Worm (Caenorhabditis elegans) whole organism, late embryonic: ENCODE measurements around the gene K11H3.5.

Source experiments
- F13H6.1 ChIP-seq: sonication (generic microtip); optimal IDR thresholded peaks from 2 replicates; lab custom pipeline; 2016; ENCODE audit warnings: missing genetic modification characterization, missing compliant biosample characterization
- K02D7.2 ChIP-seq: sonication (generic microtip); optimal IDR thresholded peaks from 2 replicates; lab custom pipeline; 2017; ENCODE audit warnings: mild to moderate bottlenecking, missing genetic modification characterization, missing compliant biosample characterization
- T23F11.4 ChIP-seq: fragments of 200-800 bp; sonication (Bioruptor generic); optimal IDR thresholded peaks from 2 replicates; lab custom pipeline; 2018; ENCODE audit warnings: mild to moderate bottlenecking, missing genetic modification characterization, missing compliant biosample characterization
- Y22D7AL.16 ChIP-seq: sonication (generic microtip); optimal IDR thresholded peaks from 2 replicates; lab custom pipeline; 2016; ENCODE audit warnings: missing genetic modification characterization, missing compliant biosample characterization
- ahr-1 ChIP-seq: sonication (generic microtip); optimal IDR thresholded peaks from 2 replicates; lab custom pipeline; 2016; ENCODE audit warnings: missing genetic modification characterization, missing compliant biosample characterization
- ceh-14 ChIP-seq: sonication (generic microtip); optimal IDR thresholded peaks from 2 replicates; lab custom pipeline; 2016; ENCODE audit warnings: missing genotype, missing genetic modification characterization, missing compliant biosample characterization
- ceh-19 ChIP-seq: fragments of 200-800 bp; sonication (Bioruptor generic); optimal IDR thresholded peaks from 2 replicates; lab custom pipeline; 2018; ENCODE audit warnings: mild to moderate bottlenecking, missing genetic modification characterization, missing compliant biosample characterization
- ceh-2 ChIP-seq: sonication (generic microtip); optimal IDR thresholded peaks from 2 replicates; lab custom pipeline; 2016; ENCODE audit warnings: missing genotype, missing genetic modification characterization, missing compliant biosample characterization
- ceh-24 ChIP-seq: sonication (generic microtip); optimal IDR thresholded peaks from 2 replicates; lab custom pipeline; 2016; ENCODE audit warnings: mild to moderate bottlenecking, missing genetic modification characterization, missing compliant biosample characterization
- ceh-30 ChIP-seq: fragments of 150-350 bp; optimal IDR thresholded peaks from 2 replicates; lab custom pipeline; 2014; ENCODE audit warnings: missing biosample characterization, missing genetic modification characterization
- ceh-31 ChIP-seq: sonication (generic microtip); optimal IDR thresholded peaks from 2 replicates; lab custom pipeline; 2016; ENCODE audit warnings: missing genetic modification characterization, missing compliant biosample characterization
- ceh-34 ChIP-seq: sonication (generic microtip); optimal IDR thresholded peaks from 2 replicates; lab custom pipeline; 2016; ENCODE audit warnings: mild to moderate bottlenecking, missing genetic modification characterization, missing compliant biosample characterization
- ceh-6 ChIP-seq: fragments of 200-800 bp; sonication (Bioruptor generic); optimal IDR thresholded peaks from 2 replicates; lab custom pipeline; 2018; ENCODE audit warnings: mild to moderate bottlenecking, missing genetic modification characterization, missing compliant biosample characterization
- ceh-9 ChIP-seq: sonication (generic microtip); optimal IDR thresholded peaks from 2 replicates; lab custom pipeline; 2016; ENCODE audit warnings: mild to moderate bottlenecking, missing genetic modification characterization, inconsistent platforms, missing compliant biosample characterization
- che-1 ChIP-seq: sonication (generic microtip); optimal IDR thresholded peaks from 2 replicates; lab custom pipeline; 2016; ENCODE audit warnings: mild to moderate bottlenecking, missing genetic modification characterization, missing compliant biosample characterization
- dve-1 ChIP-seq: sonication (generic microtip); optimal IDR thresholded peaks from 2 replicates; lab custom pipeline; 2017; ENCODE audit warnings: antibody characterized with exemption, mild to moderate bottlenecking, missing genetic modification characterization, missing compliant biosample characterization
- elt-2 ChIP-seq: sonication (generic microtip); optimal IDR thresholded peaks from 2 replicates; lab custom pipeline; 2016; ENCODE audit warnings: missing genetic modification reagents, missing genetic modification characterization, missing compliant biosample characterization
- eyg-1 ChIP-seq: sonication (generic microtip); optimal IDR thresholded peaks from 2 replicates; lab custom pipeline; 2016; ENCODE audit warnings: missing genotype, missing genetic modification characterization, missing compliant biosample characterization
- fkh-10 ChIP-seq: fragments of 150-350 bp; optimal IDR thresholded peaks from 2 replicates; lab custom pipeline; 2014; ENCODE audit warnings: missing biosample characterization, missing genetic modification reagents, missing genetic modification characterization
- fkh-6 ChIP-seq: sonication (generic microtip); optimal IDR thresholded peaks from 2 replicates; lab custom pipeline; 2016; ENCODE audit warnings: missing genetic modification characterization, missing compliant biosample characterization
- hlh-13 ChIP-seq: fragments of 200-800 bp; sonication (Bioruptor generic); optimal IDR thresholded peaks from 2 replicates; lab custom pipeline; 2018; ENCODE audit warnings: mild to moderate bottlenecking, missing genetic modification characterization, missing compliant biosample characterization
- hlh-30 ChIP-seq: sonication (generic microtip); optimal IDR thresholded peaks from 2 replicates; lab custom pipeline; 2017; ENCODE audit warnings: antibody characterized with exemption, missing genetic modification characterization, missing compliant biosample characterization; ENCODE audit not compliant: insufficient read depth
- hlh-6 ChIP-seq: sonication (generic microtip); optimal IDR thresholded peaks from 2 replicates; lab custom pipeline; 2016; ENCODE audit warnings: missing genotype, missing genetic modification characterization, missing compliant biosample characterization
- madf-2 ChIP-seq: sonication (generic microtip); optimal IDR thresholded peaks from 2 replicates; lab custom pipeline; 2017; ENCODE audit warnings: missing genetic modification characterization, missing compliant biosample characterization
- nfya-1 ChIP-seq: sonication (generic microtip); optimal IDR thresholded peaks from 2 replicates; lab custom pipeline; 2017; ENCODE audit warnings: missing genetic modification characterization, mild to moderate bottlenecking, missing compliant biosample characterization, antibody characterized with exemption, moderate library complexity
- nhr-11 ChIP-seq: fragments of 150-350 bp; optimal IDR thresholded peaks from 2 replicates; lab custom pipeline; 2014; ENCODE audit warnings: missing biosample characterization, missing genetic modification characterization
- nhr-232 ChIP-seq: sonication (generic microtip); optimal IDR thresholded peaks from 2 replicates; lab custom pipeline; 2016; ENCODE audit warnings: missing genetic modification characterization, missing compliant biosample characterization
- npax-4 ChIP-seq: sonication (generic microtip); optimal IDR thresholded peaks from 2 replicates; lab custom pipeline; 2016; ENCODE audit warnings: missing genetic modification characterization, missing compliant biosample characterization
- pag-3 ChIP-seq: sonication (generic microtip); optimal IDR thresholded peaks from 2 replicates; lab custom pipeline; 2016; ENCODE audit warnings: missing compliant biosample characterization, missing genetic modification characterization, borderline replicate concordance
- pax-1 ChIP-seq: fragments of 150-350 bp; optimal IDR thresholded peaks from 2 replicates; lab custom pipeline; 2014; ENCODE audit warnings: missing biosample characterization, missing genetic modification characterization
- pha-2 ChIP-seq: sonication (generic microtip); optimal IDR thresholded peaks from 2 replicates; lab custom pipeline; 2017; ENCODE audit warnings: mild to moderate bottlenecking, missing genetic modification characterization, missing compliant biosample characterization
- pha-4 ChIP-seq: fragments of 150-350 bp; optimal IDR thresholded peaks from 2 replicates; lab custom pipeline; 2018; ENCODE audit warnings: missing biosample characterization, missing genetic modification reagents, missing genetic modification characterization
- ref-2 ChIP-seq: sonication (generic microtip); optimal IDR thresholded peaks from 2 replicates; lab custom pipeline; 2016; ENCODE audit warnings: missing genetic modification characterization, missing compliant biosample characterization
- rnt-1 ChIP-seq: sonication (generic microtip); optimal IDR thresholded peaks from 2 replicates; lab custom pipeline; 2016; ENCODE audit warnings: missing genetic modification characterization, missing compliant biosample characterization
- sox-2 ChIP-seq: fragments of 200-800 bp; sonication (Bioruptor generic); IDR thresholded peaks from 2 replicates; pipeline ENCODE4 v1.3.6; 2022; ENCODE audit warnings: missing genetic modification reagents, missing genetic modification characterization, missing compliant biosample characterization
- syd-9 ChIP-seq: sonication (generic microtip); optimal IDR thresholded peaks from 2 replicates; lab custom pipeline; 2016; ENCODE audit warnings: mild to moderate bottlenecking, missing genetic modification characterization, moderate library complexity, missing compliant biosample characterization
- unc-42 ChIP-seq: sonication (generic microtip); optimal IDR thresholded peaks from 2 replicates; lab custom pipeline; 2016; ENCODE audit warnings: missing genotype, missing genetic modification characterization, missing compliant biosample characterization
- unc-55 ChIP-seq: sonication (generic microtip); optimal IDR thresholded peaks from 2 replicates; lab custom pipeline; 2017; ENCODE audit warnings: missing biosample characterization, missing genetic modification reagents, missing genetic modification characterization
- zip-5 ChIP-seq: sonication (generic microtip); optimal IDR thresholded peaks from 2 replicates; lab custom pipeline; 2016; ENCODE audit warnings: missing genetic modification characterization, missing compliant biosample characterization
- ztf-16 ChIP-seq: sonication (generic microtip); optimal IDR thresholded peaks from 2 replicates; lab custom pipeline; 2017; ENCODE audit warnings: missing genetic modification characterization, missing compliant biosample characterization

The K11H3.5 gene

ce11 chrIII:9857110-9857509 lies 13.5 kb downstream of the K11H3.5 start:
- TF ChIP-seq che-1 (tag; lab: Kevin White, UChicago) (no peak), ceh-9 (no peak), elt-2 (tag; lab: Kevin White, UChicago) (peak; percentile 58), pax-1 (tag; lab: Kevin White, UChicago) (no peak), ceh-14 (no peak), unc-55 (GFP tag; lab: Kevin White, UChicago) (no peak)

ce11 chrIII:9858061-9858460 lies 14.5 kb downstream of the K11H3.5 start:
- TF ChIP-seq elt-2 (tag; lab: Kevin White, UChicago) (peak; percentile 49), syd-9 (tag; lab: Kevin White, UChicago) (no peak)

- peak; percentile 8 for TF ChIP-seq ceh-31 (tag; lab: Kevin White, UChicago)
- no peak for TF ChIP-seq dve-1
- TF ChIP-seq ceh-19, result no peak
- TF ChIP-seq rnt-1 (tag; lab: Kevin White, UChicago), result no peak
These were observed 15.7 kb downstream of the K11H3.5 start, which contains the start of gene gpdh-2 for ce11 chrIII:9859133-9859775. Gene gpdh-2, minus strand, starts transcription at chrIII:9859183.

- TF ChIP-seq unc-42 (tag; lab: Kevin White, UChicago) (peak; percentile 23), ref-2 (tag; lab: Kevin White, UChicago) (no peak)
These were observed 16.7 kb downstream of the K11H3.5 start, which contains the start of gene twk-48 for ce11 chrIII:9860201-9860780. Gene twk-48, plus strand, starts transcription at chrIII:9860730.

ce11 chrIII:9861470-9862342 lies 18.1 kb downstream of the K11H3.5 start:
- TF ChIP-seq T23F11.4 (GFP tag; lab: Kevin White, UChicago) (peak; percentile 80), hlh-13 (GFP tag; lab: Kevin White, UChicago) (peak; percentile 68), ceh-9 (peak; percentile 70), hlh-6 (tag; lab: Kevin White, UChicago) (peak; percentile 80), nhr-232 (tag; lab: Kevin White, UChicago) (peak; percentile 85), sox-2 (GFP tag; lab: Robert Waterston, UW) (peak; percentile 77), zip-5 (tag; lab: Kevin White, UChicago) (peak; percentile 72), pag-3 (tag; lab: Kevin White, UChicago) (no peak), K02D7.2 (tag; lab: Kevin White, UChicago) (peak; percentile 66), che-1 (tag; lab: Kevin White, UChicago) (peak; percentile 88), ceh-24 (tag; lab: Kevin White, UChicago) (peak; percentile 58), ceh-30 (no peak), syd-9 (tag; lab: Kevin White, UChicago) (peak; percentile 86), unc-42 (tag; lab: Kevin White, UChicago) (peak; percentile 57), fkh-10 (GFP tag; lab: Kevin White, UChicago) (no peak), nfya-1 (tag; lab: Kevin White, UChicago) (peak; percentile 58), pha-2 (tag; lab: Kevin White, UChicago) (peak; percentile 86), F13H6.1 (peak; percentile 70), madf-2 (tag; lab: Kevin White, UChicago) (peak; percentile 84), ahr-1 (tag; lab: Kevin White, UChicago) (peak; percentile 52), nhr-11 (tag; lab: Kevin White, UChicago) (no peak), pax-1 (tag; lab: Kevin White, UChicago) (no peak), ztf-16 (tag; lab: Kevin White, UChicago) (peak; percentile 85), fkh-6 (tag; lab: Kevin White, UChicago) (peak; percentile 76), eyg-1 (tag; lab: Kevin White, UChicago) (peak; percentile 72), pha-4 (tag; lab: Kevin White, UChicago) (no peak), ceh-34 (tag; lab: Kevin White, UChicago) (peak; percentile 74), npax-4 (tag; lab: Kevin White, UChicago) (peak; percentile 42), ceh-6 (GFP tag; lab: Kevin White, UChicago) (peak; percentile 82), ceh-19 (peak; percentile 86), ceh-2 (peak; percentile 65), hlh-30 (tag; lab: Kevin White, UChicago) (peak; percentile 74), ceh-14 (peak; percentile 86), Y22D7AL.16 (tag; lab: Kevin White, UChicago) (peak; percentile 74)
